Worm (Caenorhabditis elegans) whole organism, L4 larva: ENCODE results near the gene B0334.20.

Experiments
- F37D6.2 ChIP-seq: sonication (generic microtip); optimal IDR thresholded peaks from 2 replicates; lab custom pipeline; 2016; ENCODE audit warnings: mild to moderate bottlenecking, missing genetic modification characterization, missing compliant biosample characterization
- F49E8.2 ChIP-seq: sonication (generic microtip); optimal IDR thresholded peaks from 2 replicates; lab custom pipeline; 2016; ENCODE audit warnings: missing compliant biosample characterization, mild to moderate bottlenecking, missing genetic modification characterization, borderline replicate concordance
- Y48G9A.11 ChIP-seq: fragments of 200-800 bp; sonication (Bioruptor generic); IDR thresholded peaks from 2 replicates; pipeline ENCODE4 v1.3.6; 2022; ENCODE audit warnings: missing genetic modification reagents, missing genetic modification characterization, missing compliant biosample characterization
- Y5F2A.4 ChIP-seq: fragments of 200-800 bp; sonication (Bioruptor generic); optimal IDR thresholded peaks from 2 replicates; lab custom pipeline; 2018; ENCODE audit warnings: mild to moderate bottlenecking, missing genetic modification characterization, missing compliant biosample characterization
- ZK546.5 ChIP-seq, 2 experiments: sonication (generic microtip); optimal IDR thresholded peaks; 2 replicates each; lab custom pipeline; 2017; ENCODE audit warnings: missing biosample characterization in 2 of 2, missing genetic modification characterization in 2 of 2
- aha-1 ChIP-seq: fragments of 150-350 bp; peaks from one replicate; lab custom pipeline; 2014; ENCODE audit warnings: missing biosample characterization, missing genetic modification characterization
- ama-1 ChIP-seq: fragments of 150-350 bp; optimal IDR thresholded peaks from 2 replicates; lab custom pipeline; 2014; ENCODE audit warnings: inconsistent platforms, mixed read lengths
- ceh-28 ChIP-seq: fragments of 150-350 bp; optimal IDR thresholded peaks from 2 replicates; lab custom pipeline; 2014; ENCODE audit warnings: missing biosample characterization, missing genetic modification reagents, missing genetic modification characterization
- ceh-44 ChIP-seq: fragments of 200-800 bp; sonication (Bioruptor generic); IDR thresholded peaks from 2 replicates; pipeline ENCODE4 v1.3.6; 2022; ENCODE audit warnings: missing genetic modification reagents, missing genetic modification characterization, missing compliant biosample characterization
- ceh-62 ChIP-seq: sonication (generic microtip); optimal IDR thresholded peaks from 2 replicates; lab custom pipeline; 2017; ENCODE audit warnings: missing biosample characterization, missing genetic modification characterization
- ceh-82 ChIP-seq: sonication (generic microtip); optimal IDR thresholded peaks from 2 replicates; lab custom pipeline; 2017; ENCODE audit warnings: missing biosample characterization, missing genetic modification characterization
- daf-16 ChIP-seq, 3 experiments: sonication (generic microtip); optimal IDR thresholded peaks; 2 replicates each; lab custom pipeline; 2016 to 2017; ENCODE audit warnings: missing genetic modification characterization in 3 of 3, missing genetic modification reagents in 3 of 3, mild to moderate bottlenecking in 2 of 3, missing compliant biosample characterization in 2 of 3, missing biosample characterization in 1 of 3, moderate library complexity in 1 of 3
- dmd-6 ChIP-seq: fragments of 200-800 bp; sonication (Bioruptor generic); IDR thresholded peaks from 2 replicates; pipeline ENCODE4 v1.3.6; 2022; ENCODE audit warnings: missing genetic modification reagents, missing genetic modification characterization, missing compliant biosample characterization
- dmd-8 ChIP-seq: fragments of 200-800 bp; sonication (Bioruptor generic); IDR thresholded peaks from 2 replicates; pipeline ENCODE4 v1.3.6; 2022; ENCODE audit warnings: missing genetic modification characterization, missing compliant biosample characterization
- dmd-9 ChIP-seq: fragments of 200-800 bp; sonication (Bioruptor generic); IDR thresholded peaks from 2 replicates; pipeline ENCODE4 v1.3.6; 2022; ENCODE audit warnings: missing genetic modification reagents, missing genetic modification characterization, missing compliant biosample characterization
- dpl-1 ChIP-seq: fragments of 150-350 bp; optimal IDR thresholded peaks from 2 replicates; lab custom pipeline; 2014; ENCODE audit warnings: missing biosample characterization, missing genetic modification reagents, missing genetic modification characterization
- egl-27 ChIP-seq: sonication (generic microtip); optimal IDR thresholded peaks from 3 replicates; lab custom pipeline; 2017; ENCODE audit warnings: missing biosample characterization, missing genetic modification reagents, missing genetic modification characterization
- hlh-11 ChIP-seq: fragments of 200-800 bp; sonication (Bioruptor generic); optimal IDR thresholded peaks from 2 replicates; lab custom pipeline; 2018; ENCODE audit warnings: mild to moderate bottlenecking, missing genetic modification characterization, missing compliant biosample characterization
- hmg-1.1 ChIP-seq: fragments of 200-800 bp; sonication (Bioruptor generic); IDR thresholded peaks from 2 replicates; pipeline ENCODE4 v1.3.6; 2022; ENCODE audit warnings: missing genetic modification reagents, missing genetic modification characterization, missing compliant biosample characterization
- lin-39 ChIP-seq: fragments of 150-350 bp; optimal IDR thresholded peaks from 2 replicates; lab custom pipeline; 2014; ENCODE audit warnings: missing biosample characterization, missing genetic modification reagents, missing genetic modification characterization
- lir-3 ChIP-seq: sonication (generic microtip); optimal IDR thresholded peaks from 2 replicates; lab custom pipeline; 2016; ENCODE audit warnings: mild to moderate bottlenecking, missing genetic modification characterization, missing compliant biosample characterization
- mdl-1 ChIP-seq, 2 experiments: fragments of 150-350 bp in 1 of 2; sonication (generic microtip) in 1 of 2; optimal IDR thresholded peaks; 2 replicates each; lab custom pipeline; 2014 to 2017; ENCODE audit warnings: missing biosample characterization in 2 of 2, missing genetic modification characterization in 2 of 2
- mes-2 ChIP-seq: sonication (generic microtip); optimal IDR thresholded peaks from 2 replicates; lab custom pipeline; 2016; ENCODE audit warnings: missing genotype, mild to moderate bottlenecking, missing genetic modification characterization, missing compliant biosample characterization; ENCODE audit not compliant: poor library complexity, severe bottlenecking
- mxl-3 ChIP-seq: fragments of 200-800 bp; sonication (Bioruptor generic); optimal IDR thresholded peaks from 2 replicates; lab custom pipeline; 2018; ENCODE audit warnings: mild to moderate bottlenecking, missing genetic modification characterization, missing compliant biosample characterization
- nhr-10 ChIP-seq: fragments of 150-350 bp; optimal IDR thresholded peaks from 2 replicates; lab custom pipeline; 2014; ENCODE audit warnings: missing biosample characterization, missing genetic modification characterization
- nhr-102 ChIP-seq: sonication (generic microtip); optimal IDR thresholded peaks from 2 replicates; lab custom pipeline; 2016; ENCODE audit warnings: mild to moderate bottlenecking, missing genetic modification characterization, moderate library complexity, missing compliant biosample characterization
- nhr-237 ChIP-seq: sonication (generic microtip); optimal IDR thresholded peaks from 2 replicates; lab custom pipeline; 2017; ENCODE audit warnings: missing biosample characterization, missing genetic modification characterization
- nhr-25 ChIP-seq: sonication (generic microtip); optimal IDR thresholded peaks from 2 replicates; lab custom pipeline; 2017; ENCODE audit warnings: missing genetic modification characterization, mild to moderate bottlenecking, missing compliant biosample characterization, antibody characterized with exemption, moderate library complexity, borderline replicate concordance; ENCODE audit not compliant: insufficient read depth
- nhr-28 ChIP-seq: fragments of 150-350 bp; optimal IDR thresholded peaks from 2 replicates; lab custom pipeline; 2014; ENCODE audit warnings: missing biosample characterization, missing genetic modification characterization
- nhr-42 ChIP-seq: fragments of 200-800 bp; sonication (Bioruptor generic); IDR thresholded peaks from 2 replicates; pipeline ENCODE4 v1.3.6; 2022; ENCODE audit warnings: missing genetic modification characterization, missing compliant biosample characterization
- nhr-48 ChIP-seq: sonication (generic microtip); optimal IDR thresholded peaks from 2 replicates; lab custom pipeline; 2016; ENCODE audit warnings: mild to moderate bottlenecking, missing genetic modification characterization, missing compliant biosample characterization
- nhr-6 ChIP-seq: fragments of 150-350 bp; optimal IDR thresholded peaks from 2 replicates; lab custom pipeline; 2014; ENCODE audit warnings: missing biosample characterization, missing genetic modification characterization
- nhr-76 ChIP-seq: fragments of 150-350 bp; optimal IDR thresholded peaks from 2 replicates; lab custom pipeline; 2014; ENCODE audit warnings: missing biosample characterization, missing genetic modification characterization
- pha-4 ChIP-seq, 2 experiments: fragments of 150-350 bp in 1 of 2; fragments of 200-800 bp in 1 of 2; sonication (Bioruptor generic) in 1 of 2; IDR thresholded peaks in 1 of 2; optimal IDR thresholded peaks in 1 of 2; 2 replicates each; pipeline versions ENCODE4 v1.3.6 to Lab custom; 2014 to 2022; ENCODE audit warnings: missing genetic modification characterization in 2 of 2, missing genetic modification reagents in 2 of 2, missing biosample characterization in 1 of 2, missing compliant biosample characterization in 1 of 2
- pqm-1 ChIP-seq: sonication (generic microtip); optimal IDR thresholded peaks from 2 replicates; lab custom pipeline; 2017; ENCODE audit warnings: missing biosample characterization, missing genetic modification characterization
- set-16 ChIP-seq: fragments of 200-800 bp; sonication (Bioruptor generic); IDR thresholded peaks from 2 replicates; pipeline ENCODE4 v1.3.6; 2022; ENCODE audit warnings: missing genetic modification reagents, missing genetic modification characterization, missing compliant biosample characterization
- snpc-1.2 ChIP-seq: fragments of 200-800 bp; sonication (Bioruptor generic); IDR thresholded peaks from 2 replicates; pipeline ENCODE4 v1.3.6; 2022; ENCODE audit warnings: missing genetic modification reagents, missing genetic modification characterization, missing compliant biosample characterization
- spr-1 ChIP-seq: sonication (generic microtip); optimal IDR thresholded peaks from 2 replicates; lab custom pipeline; 2016; ENCODE audit warnings: mild to moderate bottlenecking, missing genetic modification characterization, missing compliant biosample characterization
- tag-97 ChIP-seq: fragments of 200-800 bp; sonication (Bioruptor generic); IDR thresholded peaks from 2 replicates; pipeline ENCODE4 v1.3.6; 2022; ENCODE audit warnings: missing genetic modification characterization, missing compliant biosample characterization
- unc-130 ChIP-seq: sonication (generic microtip); optimal IDR thresholded peaks from 2 replicates; lab custom pipeline; 2016; ENCODE audit warnings: missing genetic modification reagents, missing genetic modification characterization, missing compliant biosample characterization
- unc-39 ChIP-seq: sonication (generic microtip); optimal IDR thresholded peaks from 2 replicates; lab custom pipeline; 2017; ENCODE audit warnings: missing biosample characterization, missing genetic modification characterization
- unc-62 ChIP-seq, 3 experiments: fragments of 150-350 bp in 1 of 3; sonication (generic microtip); optimal IDR thresholded peaks in 2 of 3; peaks in 1 of 3; 1 replicate in 1 of 3; 2 replicates in 2 of 3; lab custom pipeline; 2014 to 2017; ENCODE audit warnings: missing biosample characterization in 3 of 3, missing genetic modification characterization in 3 of 3, missing genetic modification reagents in 3 of 3, missing genotype in 1 of 3
- vab-7 ChIP-seq: fragments of 200-800 bp; sonication (Bioruptor generic); IDR thresholded peaks from 2 replicates; pipeline ENCODE4 v1.3.6; 2022; ENCODE audit warnings: missing genetic modification reagents, missing genetic modification characterization, missing compliant biosample characterization
- zip-11 ChIP-seq: fragments of 200-800 bp; sonication (Bioruptor generic); IDR thresholded peaks from 2 replicates; pipeline ENCODE4 v1.3.6; 2022; ENCODE audit warnings: missing genetic modification characterization, missing compliant biosample characterization
- ztf-7 ChIP-seq: fragments of 150-350 bp; optimal IDR thresholded peaks from 2 replicates; lab custom pipeline; 2014; ENCODE audit warnings: missing biosample characterization, missing genetic modification characterization

Gene B0334.20

DNA sequence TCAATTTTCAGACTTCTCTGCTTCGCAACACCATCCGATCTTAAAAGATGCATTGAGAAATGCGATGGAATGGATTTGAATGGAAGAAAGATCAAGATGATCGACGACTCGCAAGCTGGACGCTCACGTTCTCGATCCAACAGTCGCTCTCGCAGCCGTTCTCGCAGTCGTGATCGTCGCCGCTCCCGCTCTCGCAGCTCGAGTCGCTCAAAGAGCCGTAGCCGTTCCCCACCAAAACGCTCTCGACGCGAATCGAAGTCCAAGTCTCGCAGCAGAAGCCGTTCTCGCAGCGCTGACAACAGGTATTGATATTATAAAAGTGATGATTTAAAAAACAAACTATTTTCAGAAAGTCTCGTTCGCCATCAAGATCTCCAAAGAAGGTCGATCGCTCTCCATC is 45.1 kb downstream of the B0334.20 start:
- no peak for TF ChIP-seq nhr-237 (tag; lab: Kevin White, UChicago)
- TF ChIP-seq zip-11 (GFP tag; lab: Robert Waterston, UW), result no peak
- no peak for TF ChIP-seq mxl-3
- TF ChIP-seq nhr-48, result no peak
- peak; percentile 13 for TF ChIP-seq aha-1 (tag; lab: Kevin White, UChicago)
- peak; percentile 89 for TF ChIP-seq set-16 (GFP tag; lab: Robert Waterston, UW)
- no peak for TF ChIP-seq egl-27 (tag; lab: Kevin White, UChicago)
- no peak for TF ChIP-seq nhr-102 (tag; lab: Kevin White, UChicago)
- TF ChIP-seq ceh-44 (GFP tag; lab: Robert Waterston, UW), result no peak

DNA sequence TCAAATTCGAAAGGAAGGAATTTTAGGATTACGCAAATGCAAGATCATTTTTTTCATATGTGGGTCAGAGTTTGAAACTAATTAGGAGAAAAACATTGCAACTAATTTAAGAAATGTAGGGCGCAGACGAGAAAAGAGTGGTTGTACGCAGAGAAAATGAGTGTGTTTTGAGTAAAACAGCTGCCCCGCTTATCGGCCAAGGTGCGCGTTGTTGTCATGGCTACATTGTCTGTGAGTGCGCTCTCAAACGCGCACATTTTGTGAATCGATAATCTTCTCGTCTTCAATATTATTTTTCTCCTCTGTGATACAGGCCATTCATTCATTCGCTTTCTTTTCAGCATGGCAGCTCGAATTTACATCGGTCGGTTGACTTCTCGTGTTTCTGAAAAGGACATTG is 46.6 kb downstream of the B0334.20 start:
- TF ChIP-seq aha-1 (tag; lab: Kevin White, UChicago), result no peak
- no peak for TF ChIP-seq dmd-8 (GFP tag; lab: Robert Waterston, UW)
- no peak for TF ChIP-seq nhr-28 (tag; lab: Kevin White, UChicago)
- TF ChIP-seq ceh-44 (GFP tag; lab: Robert Waterston, UW), result no peak
- TF ChIP-seq unc-130 (GFP tag; lab: Kevin White, UChicago), result no peak
- TF ChIP-seq dmd-9 (GFP tag; lab: Robert Waterston, UW), result no peak
- no peak for TF ChIP-seq ama-1
- peak; percentile 13; the same call in 1 of the 2 replicates for TF ChIP-seq dmd-6 (GFP tag; lab: Robert Waterston, UW)
- 0 out of 2 replicates have a peak, but pooled peaks have one; percentile 10 for TF ChIP-seq hmg-1.1 (GFP tag; lab: Robert Waterston, UW)
- TF ChIP-seq ZK546.5 (tag; optimal IDR thresholded peaks at IDR 0.05; lab: Kevin White, UChicago), result no peak
- TF ChIP-seq, all 104 proteins: peak for 2

DNA sequence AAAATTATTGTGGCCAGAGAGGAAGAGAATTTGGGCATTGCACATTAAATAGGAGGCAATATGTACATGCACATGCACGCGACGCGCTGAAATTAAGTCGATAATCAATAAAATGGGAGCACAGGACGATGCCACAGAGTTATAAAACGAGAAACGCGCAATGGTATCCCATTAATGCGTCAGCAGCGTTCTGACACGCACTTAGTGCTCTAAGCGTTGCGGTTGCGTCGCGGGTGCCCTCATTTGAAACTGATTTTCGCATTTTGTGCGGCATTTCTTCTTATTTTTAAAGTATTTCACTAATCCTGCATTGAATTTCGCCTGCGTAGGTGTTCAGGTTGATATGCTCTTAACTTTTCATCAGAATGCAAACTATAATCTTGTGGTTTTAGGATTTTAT is 47.2 kb downstream of the B0334.20 start, which contains the start of gene rsp-1:
Gene rsp-1 (plus strand): TSS at position 338 of the 400 bp plus-strand sequence.
- TF ChIP-seq ceh-28 (peak; percentile 48), unc-39 (no peak), nhr-6 (tag; lab: Kevin White, UChicago) (peak; percentile 93), dmd-9 (GFP tag; lab: Robert Waterston, UW) (peak; percentile 83), aha-1 (tag; lab: Kevin White, UChicago) (peak; percentile 96), ceh-82 (tag; lab: Kevin White, UChicago) (no peak), F37D6.2 (peak; percentile 78), spr-1 (peak; percentile 80), dmd-8 (GFP tag; lab: Robert Waterston, UW) (no peak), hlh-11 (peak; percentile 91), snpc-1.2 (GFP tag; lab: Robert Waterston, UW) (peak; percentile 53; the same call in 1 of the 2 replicates), Y5F2A.4 (no peak), set-16 (GFP tag; lab: Robert Waterston, UW) (0 out of 2 replicates have a peak, but pooled peaks have one; percentile 7), vab-7 (GFP tag; lab: Robert Waterston, UW) (peak; percentile 46; the same call in 1 of the 2 replicates), dpl-1 (GFP tag; lab: Kevin White, UChicago) (peak; percentile 86), daf-16 (GFP tag; optimal IDR thresholded peaks at IDR 0.05; lab: Kevin White, UChicago) (peak; percentile 15 to 28), daf-16 (tag; optimal IDR thresholded peaks at IDR 0.05; lab: Kevin White, UChicago) (peak; percentile 65), unc-62 (GFP tag; optimal IDR thresholded peaks at IDR 0.05 in 1 of 2; lab: Kevin White, UChicago) (peak in 1 of 2 experiments; percentile 99), unc-62 (tag; optimal IDR thresholded peaks at IDR 0.05; lab: Kevin White, UChicago) (no peak), lir-3 (no peak), zip-11 (GFP tag; lab: Robert Waterston, UW) (no peak), Y48G9A.11 (GFP tag; lab: Robert Waterston, UW) (no peak), egl-27 (tag; lab: Kevin White, UChicago) (no peak), nhr-76 (tag; lab: Kevin White, UChicago) (no peak), ztf-7 (peak; percentile 23), pha-4 (GFP tag; IDR thresholded peaks at IDR 0.05; lab: Robert Waterston, UW) (peak; percentile 46; the same call in 1 of the 2 replicates), pha-4 (tag; optimal IDR thresholded peaks at IDR 0.05; lab: Kevin White, UChicago) (peak; percentile 33), mes-2 (tag; lab: Kevin White, UChicago) (peak; percentile 95), F49E8.2 (peak; percentile 34), nhr-42 (peak; percentile 89), ceh-62 (tag; lab: Kevin White, UChicago) (no peak), nhr-25 (tag; lab: Kevin White, UChicago) (peak; percentile 75), lin-39 (tag; lab: Kevin White, UChicago) (no peak), tag-97 (GFP tag; lab: Robert Waterston, UW) (no peak), pqm-1 (tag; lab: Kevin White, UChicago) (peak; percentile 41), nhr-10 (tag; lab: Kevin White, UChicago) (no peak), mdl-1 (tag; optimal IDR thresholded peaks at IDR 0.05; lab: Kevin White, UChicago) (peak in 1 of 2 experiments; percentile 76)
